Worm (Caenorhabditis elegans): ENCODE results near the gene aexr-1.

The aexr-1 gene

ce11 chrX:6618712-6619111 lies 16.4 kb downstream of the aexr-1 start, which contains the start of gene kqt-1:
TSS of gene kqt-1 (plus strand) at chrX:6619012.
- TF ChIP-seq cog-1 (tag; optimal IDR thresholded peaks at IDR 0.05) (no peak), T22C8.4 (GFP tag; IDR thresholded peaks at IDR 0.05) (no peak), ztf-29 (GFP tag; IDR thresholded peaks at IDR 0.05) (no peak), tab-1 (GFP tag; IDR thresholded peaks at IDR 0.05) (no peak), ztf-23 (GFP tag; IDR thresholded peaks at IDR 0.05) (no peak), klf-2 (GFP tag; conservative IDR thresholded peaks at IDR 0.05) (no peak), flt-1 (GFP tag; IDR thresholded peaks at IDR 0.05) (no peak), med-1 (GFP tag; optimal IDR thresholded peaks at IDR 0.05; ENCODE audit: insufficient read depth) (no peak), ref-1 (GFP tag; conservative IDR thresholded peaks at IDR 0.05) (no peak)

- TF ChIP-seq T22C8.4 (GFP tag; IDR thresholded peaks at IDR 0.05), result no peak
- TF ChIP-seq cog-1 (tag; optimal IDR thresholded peaks at IDR 0.05), result no peak
- TF ChIP-seq ztf-23 (GFP tag; IDR thresholded peaks at IDR 0.05), result no peak
- TF ChIP-seq ztf-29 (GFP tag; IDR thresholded peaks at IDR 0.05), result no peak
- TF ChIP-seq ref-1 (GFP tag; conservative IDR thresholded peaks at IDR 0.05), result no peak
These were observed 17.5 kb downstream of the aexr-1 start for ce11 chrX:6617622-6618021.

ce11 chrX:6613537-6613936 lies 21.5 kb downstream of the aexr-1 start:
- TF ChIP-seq cog-1 (tag; optimal IDR thresholded peaks at IDR 0.05) (no peak), ref-1 (GFP tag; conservative IDR thresholded peaks at IDR 0.05) (no peak), ztf-23 (GFP tag; IDR thresholded peaks at IDR 0.05) (no peak)

ce11 chrX:6609717-6610116 lies 25.4 kb downstream of the aexr-1 start, which contains the start of gene C25B8.8:
TSS of gene C25B8.8 (plus strand) at chrX:6610017.
- TF ChIP-seq tab-1 (GFP tag; IDR thresholded peaks at IDR 0.05) (no peak), flt-1 (GFP tag; IDR thresholded peaks at IDR 0.05) (no peak), ztf-29 (GFP tag; IDR thresholded peaks at IDR 0.05) (no peak), ref-1 (GFP tag; conservative IDR thresholded peaks at IDR 0.05) (no peak), ztf-23 (GFP tag; IDR thresholded peaks at IDR 0.05) (no peak), med-1 (GFP tag; optimal IDR thresholded peaks at IDR 0.05; ENCODE audit: insufficient read depth) (no peak), klf-2 (GFP tag; conservative IDR thresholded peaks at IDR 0.05) (no peak), T22C8.4 (GFP tag; IDR thresholded peaks at IDR 0.05) (no peak), cog-1 (tag; optimal IDR thresholded peaks at IDR 0.05) (no peak)

- TF ChIP-seq med-1 (GFP tag; optimal IDR thresholded peaks at IDR 0.05; ENCODE audit: insufficient read depth), result no peak
- no peak for TF ChIP-seq ztf-23 (GFP tag; IDR thresholded peaks at IDR 0.05)
- TF ChIP-seq ztf-29 (GFP tag; IDR thresholded peaks at IDR 0.05), result no peak
- TF ChIP-seq tab-1 (GFP tag; IDR thresholded peaks at IDR 0.05), result no peak
- no peak for TF ChIP-seq cog-1 (tag; optimal IDR thresholded peaks at IDR 0.05)
- TF ChIP-seq T22C8.4 (GFP tag; IDR thresholded peaks at IDR 0.05), result no peak
- TF ChIP-seq flt-1 (GFP tag; IDR thresholded peaks at IDR 0.05), result no peak
- TF ChIP-seq klf-2 (GFP tag; conservative IDR thresholded peaks at IDR 0.05), result no peak
- TF ChIP-seq ref-1 (GFP tag; conservative IDR thresholded peaks at IDR 0.05), result no peak
These were observed 25.8 kb downstream of the aexr-1 start for ce11 chrX:6609251-6609650.

ce11 chrX:6607599-6607998 lies 27.5 kb downstream of the aexr-1 start:
- TF ChIP-seq klf-2 (GFP tag; conservative IDR thresholded peaks at IDR 0.05), result no peak
- no peak for TF ChIP-seq ref-1 (GFP tag; conservative IDR thresholded peaks at IDR 0.05)
- no peak for TF ChIP-seq med-1 (GFP tag; optimal IDR thresholded peaks at IDR 0.05; ENCODE audit: insufficient read depth)
- no peak for TF ChIP-seq ztf-29 (GFP tag; IDR thresholded peaks at IDR 0.05)
- no peak for TF ChIP-seq flt-1 (GFP tag; IDR thresholded peaks at IDR 0.05)
- no peak for TF ChIP-seq cog-1 (tag; optimal IDR thresholded peaks at IDR 0.05)
- TF ChIP-seq T22C8.4 (GFP tag; IDR thresholded peaks at IDR 0.05), result no peak
- TF ChIP-seq ztf-23 (GFP tag; IDR thresholded peaks at IDR 0.05), result no peak
- TF ChIP-seq tab-1 (GFP tag; IDR thresholded peaks at IDR 0.05), result no peak

- TF ChIP-seq tab-1 (GFP tag; IDR thresholded peaks at IDR 0.05) (no peak), med-1 (GFP tag; optimal IDR thresholded peaks at IDR 0.05; ENCODE audit: insufficient read depth) (no peak), ztf-29 (GFP tag; IDR thresholded peaks at IDR 0.05) (no peak), ztf-23 (GFP tag; IDR thresholded peaks at IDR 0.05) (no peak), klf-2 (GFP tag; conservative IDR thresholded peaks at IDR 0.05) (no peak), cog-1 (tag; optimal IDR thresholded peaks at IDR 0.05) (no peak), ref-1 (GFP tag; conservative IDR thresholded peaks at IDR 0.05) (no peak)
These were observed 28.1 kb downstream of the aexr-1 start, which contains the start of gene cpr-6 for ce11 chrX:6606991-6607390. TSS of gene cpr-6 (plus strand) at chrX:6607207.

- TF ChIP-seq T22C8.4 (GFP tag; IDR thresholded peaks at IDR 0.05) (no peak), ztf-23 (GFP tag; IDR thresholded peaks at IDR 0.05) (no peak), cog-1 (tag; optimal IDR thresholded peaks at IDR 0.05) (no peak), klf-2 (GFP tag; conservative IDR thresholded peaks at IDR 0.05) (no peak), ztf-29 (GFP tag; IDR thresholded peaks at IDR 0.05) (no peak), flt-1 (GFP tag; IDR thresholded peaks at IDR 0.05) (no peak), ref-1 (GFP tag; conservative IDR thresholded peaks at IDR 0.05) (no peak), med-1 (GFP tag; optimal IDR thresholded peaks at IDR 0.05; ENCODE audit: insufficient read depth) (no peak), tab-1 (GFP tag; IDR thresholded peaks at IDR 0.05) (no peak)
These were observed 32.0 kb downstream of the aexr-1 start, which contains the start of gene F23G4.1 for ce11 chrX:6603098-6603497. TSS of gene F23G4.1 (minus strand) at chrX:6603198.

ce11 chrX:6601967-6602366 lies 33.1 kb downstream of the aexr-1 start:
- TF ChIP-seq ztf-29 (GFP tag; IDR thresholded peaks at IDR 0.05) (no peak), T22C8.4 (GFP tag; IDR thresholded peaks at IDR 0.05) (no peak), med-1 (GFP tag; optimal IDR thresholded peaks at IDR 0.05; ENCODE audit: insufficient read depth) (no peak), tab-1 (GFP tag; IDR thresholded peaks at IDR 0.05) (no peak), ztf-23 (GFP tag; IDR thresholded peaks at IDR 0.05) (no peak)

- TF ChIP-seq klf-2 (GFP tag; conservative IDR thresholded peaks at IDR 0.05) (no peak), tab-1 (GFP tag; IDR thresholded peaks at IDR 0.05) (no peak), T22C8.4 (GFP tag; IDR thresholded peaks at IDR 0.05) (no peak), ztf-29 (GFP tag; IDR thresholded peaks at IDR 0.05) (no peak), flt-1 (GFP tag; IDR thresholded peaks at IDR 0.05) (no peak), med-1 (GFP tag; optimal IDR thresholded peaks at IDR 0.05; ENCODE audit: insufficient read depth) (no peak), ref-1 (GFP tag; conservative IDR thresholded peaks at IDR 0.05) (no peak), ztf-23 (GFP tag; IDR thresholded peaks at IDR 0.05) (no peak)
These were observed 36.3 kb downstream of the aexr-1 start, which contains the start of gene hic-1 for ce11 chrX:6598732-6599131. TSS of gene hic-1 (minus strand) at chrX:6598832.
